Fruit fly (Drosophila melanogaster): Measurements from ENCODE around the gene ND-51.
A peak's percentile ranks its signal among the peaks of the same experiment; 100 is the strongest.

ND-51 gene

DNA sequence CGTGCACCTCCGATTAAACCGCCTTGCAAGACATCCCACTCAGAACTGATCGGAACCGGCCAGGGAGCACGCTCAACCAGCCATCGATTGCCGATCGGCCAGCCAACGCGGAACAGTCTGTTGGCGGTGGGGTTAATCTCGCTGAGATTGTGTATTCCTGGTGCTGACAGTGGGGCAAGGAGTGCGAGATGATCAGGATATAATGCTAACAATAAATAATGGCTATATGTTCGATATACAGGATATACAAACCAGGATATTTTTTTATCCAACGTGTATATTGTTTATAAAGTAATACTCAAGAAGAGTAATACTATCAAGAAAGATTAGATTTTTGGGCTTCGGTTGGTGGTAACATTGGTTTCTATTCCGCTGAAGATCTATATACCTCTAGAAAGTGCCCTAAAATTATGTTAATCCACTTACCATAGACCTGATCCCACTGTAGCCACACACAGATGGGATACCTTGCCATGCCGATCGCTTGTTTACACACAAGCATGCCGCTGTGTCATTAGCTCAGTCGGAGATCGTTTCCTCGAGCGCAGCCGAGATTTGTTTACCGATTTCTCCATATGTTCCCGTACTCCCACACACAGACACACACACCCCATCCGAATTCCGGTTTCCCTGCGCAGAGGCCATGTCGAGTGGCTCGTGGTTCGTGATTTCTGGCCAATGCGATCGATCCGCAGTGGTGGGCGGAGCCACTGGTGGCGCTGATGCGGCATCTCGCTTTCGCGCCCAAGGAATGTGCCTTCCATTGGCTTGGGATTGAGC lies 43.0 kb downstream of the ND-51 start, which contains the start of gene H2.0 (continued):
- TF ChIP-seq esg (GFP tag; conservative IDR thresholded peaks at IDR 0.05) = peak; percentile 37; the same call in 1 of the 2 replicates
- 0 out of 3 replicates have a peak, but pooled peaks have one; percentile 28 for TF ChIP-seq CG11695 (GFP tag; IDR thresholded peaks at IDR 0.05)
- TF ChIP-seq Bdp1 (GFP tag; optimal IDR thresholded peaks at IDR 0.05) = no peak
- no peak for TF ChIP-seq Hsf (GFP tag; optimal IDR thresholded peaks at IDR 0.05)
- TF ChIP-seq dmrt11E (tag; optimal IDR thresholded peaks at IDR 0.05) = peak; percentile 68
- peak; percentile 66 for TF ChIP-seq CG2712 (tag; optimal IDR thresholded peaks at IDR 0.05)
- TF ChIP-seq jumu (GFP tag; optimal IDR thresholded peaks at IDR 0.05) = no peak
- peak; percentile 19 for TF ChIP-seq bcd (GFP tag; optimal IDR thresholded peaks at IDR 0.05)
- TF ChIP-seq CG12659 (GFP tag; optimal IDR thresholded peaks at IDR 0.05) = no peak
- TF ChIP-seq sc (optimal IDR thresholded peaks at IDR 0.05) = no peak
- peak; percentile 37 for TF ChIP-seq sc (GFP tag; optimal IDR thresholded peaks at IDR 0.05)
- TF ChIP-seq CG8290 (GFP tag; optimal IDR thresholded peaks at IDR 0.05) = no peak
- TF ChIP-seq CG8290 (tag; optimal IDR thresholded peaks at IDR 0.05) = no peak
- TF ChIP-seq usp (GFP tag; optimal IDR thresholded peaks at IDR 0.05) = no peak
- TF ChIP-seq Xrp1 (GFP tag; IDR thresholded peaks at IDR 0.05) = peak; percentile 47; the same call in 1 of the 2 replicates
- TF ChIP-seq stc (GFP tag; IDR thresholded peaks at IDR 0.05) = no peak
- TF ChIP-seq ems (GFP tag; optimal IDR thresholded peaks at IDR 0.05) = no peak
- TF ChIP-seq CG30431 (GFP tag; optimal IDR thresholded peaks at IDR 0.05) = no peak
- no peak for TF ChIP-seq CG5180 (GFP tag; optimal IDR thresholded peaks at IDR 0.05)
- TF ChIP-seq ci (GFP tag; IDR thresholded peaks at IDR 0.05) = peak; percentile 40; the same call in 1 of the 3 replicates
- peak; percentile 67 for TF ChIP-seq row (GFP tag; IDR thresholded peaks at IDR 0.05)
- no peak for TF ChIP-seq CG12299 (tag; optimal IDR thresholded peaks at IDR 0.05)
- TF ChIP-seq Deaf1 (tag; optimal IDR thresholded peaks at IDR 0.05) = peak; percentile 79
- TF ChIP-seq gcm (GFP tag; optimal IDR thresholded peaks at IDR 0.05) = peak; percentile 37
- 0 out of 3 replicates have a peak, but pooled peaks have one; percentile 16 for TF ChIP-seq Optix (GFP tag; IDR thresholded peaks at IDR 0.05)
- no peak for TF ChIP-seq CG6272 (GFP tag; IDR thresholded peaks at IDR 0.05)
- peak; percentile 20 for TF ChIP-seq CG2875 (GFP tag; optimal IDR thresholded peaks at IDR 0.05)
- no peak for TF ChIP-seq PHDP (tag; optimal IDR thresholded peaks at IDR 0.05)
- TF ChIP-seq sisA (GFP tag; IDR thresholded peaks at IDR 0.05) = no peak
- TF ChIP-seq Nf-YB (GFP tag; optimal IDR thresholded peaks at IDR 0.05) = peak; percentile 97
- TF ChIP-seq CG12391 (tag; optimal IDR thresholded peaks at IDR 0.05) = peak; percentile 45
- TF ChIP-seq CG6813 (GFP tag; optimal IDR thresholded peaks at IDR 0.05) = peak; percentile 42
- TF ChIP-seq CG17361 (GFP tag; IDR thresholded peaks at IDR 0.05) = peak; percentile 58; the same call in 2 of the 3 replicates
- no peak for TF ChIP-seq amos (GFP tag; IDR thresholded peaks at IDR 0.05; ENCODE audit: partially characterized antibody)
- peak; percentile 14 for TF ChIP-seq ewg (GFP tag; optimal IDR thresholded peaks at IDR 0.05)
- peak; percentile 26 for TF ChIP-seq Med (GFP tag)
- TF ChIP-seq CG13775 (GFP tag; optimal IDR thresholded peaks at IDR 0.05) = peak; percentile 25

DNA sequence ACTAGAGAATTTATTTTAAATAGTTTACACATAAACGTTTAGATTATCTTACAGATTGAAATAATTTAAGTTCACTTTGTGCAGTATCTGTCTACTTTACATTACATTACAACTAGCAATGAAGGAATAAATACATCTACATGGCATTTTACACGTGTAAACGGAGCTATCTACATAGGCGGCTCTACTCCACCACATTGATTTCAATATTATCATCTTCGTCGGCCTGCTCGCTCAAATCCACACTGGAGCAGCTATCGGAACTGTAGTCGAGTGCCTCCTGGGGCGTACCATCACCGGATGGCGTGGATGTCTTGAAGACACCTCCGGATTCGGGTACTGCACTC lies 49.5 kb downstream of the ND-51 start:
- TF ChIP-seq CG16813 (GFP tag; IDR thresholded peaks at IDR 0.05; ENCODE audit: partially characterized antibody) = peak; percentile 64
- peak; percentile 47; the same call in 2 of the 3 replicates for TF ChIP-seq knrl (GFP tag; IDR thresholded peaks at IDR 0.05; ENCODE audit: partially characterized antibody)
- no peak for TF ChIP-seq hkb (optimal IDR thresholded peaks at IDR 0.05)
- TF ChIP-seq hkb (GFP tag; IDR thresholded peaks at IDR 0.05) = no peak
- TF ChIP-seq CG31224 (GFP tag; IDR thresholded peaks at IDR 0.05) = no peak
- no peak for TF ChIP-seq CG12659 (GFP tag; optimal IDR thresholded peaks at IDR 0.05)
- peak; percentile 65 for TF ChIP-seq CTCF (GFP tag; optimal IDR thresholded peaks at IDR 0.05)
- peak; percentile 64 for TF ChIP-seq amos (GFP tag; IDR thresholded peaks at IDR 0.05; ENCODE audit: partially characterized antibody)
- peak; percentile 51; the same call in 1 of the 3 replicates for TF ChIP-seq CG6791 (GFP tag; IDR thresholded peaks at IDR 0.05; ENCODE audit: partially characterized antibody)
- TF ChIP-seq dysf (GFP tag; IDR thresholded peaks at IDR 0.05) = no peak
- TF ChIP-seq Scr (GFP tag; IDR thresholded peaks at IDR 0.05; ENCODE audit: partially characterized antibody) = peak; percentile 37; the same call in 1 of the 2 replicates
- peak; percentile 65 for TF ChIP-seq Bgb (GFP tag; IDR thresholded peaks at IDR 0.05; ENCODE audit: partially characterized antibody)
- TF ChIP-seq vnd (GFP tag; IDR thresholded peaks at IDR 0.05; ENCODE audit: partially characterized antibody) = peak; percentile 33; the same call in 1 of the 3 replicates
- peak; percentile 65 for TF ChIP-seq bbx (GFP tag; IDR thresholded peaks at IDR 0.05; ENCODE audit: partially characterized antibody)
- no peak for TF ChIP-seq CG17385 (GFP tag; optimal IDR thresholded peaks at IDR 0.05)
- TF ChIP-seq cas (GFP tag; IDR thresholded peaks at IDR 0.05) = no peak
